Worm (Caenorhabditis elegans): ENCODE data around the gene set-4.
A peak's percentile ranks its signal among the peaks of the same experiment; 100 is the strongest.

set-4 gene

ce11 chrII:6351887-6352286, 20.7 kb upstream of the set-4 start, which contains the start of gene C32D5.10:
TSS of gene C32D5.10 (minus strand) at chrII:6351987.
- no peak for TF ChIP-seq unc-62 (GFP tag; optimal IDR thresholded peaks at IDR 0.05)

ce11 chrII:6349968-6350367, 18.8 kb upstream of the set-4 start:
- TF ChIP-seq unc-62 (GFP tag; optimal IDR thresholded peaks at IDR 0.05) = no peak

ce11 chrII:6348360-6348759, 17.2 kb upstream of the set-4 start:
- TF ChIP-seq unc-62 (GFP tag; optimal IDR thresholded peaks at IDR 0.05) = peak; percentile 39

- TF ChIP-seq unc-62 (GFP tag; optimal IDR thresholded peaks at IDR 0.05) = no peak
Measured at ce11 chrII:6347341-6348118, 16.4 kb upstream of the set-4 start, which contains the start of gene lgg-1. TSS of gene lgg-1 (minus strand) at chrII:6347719.

- TF ChIP-seq unc-62 (GFP tag; optimal IDR thresholded peaks at IDR 0.05) = no peak
Measured at ce11 chrII:6346551-6347079, 15.5 kb upstream of the set-4 start.

- TF ChIP-seq unc-62 (GFP tag; optimal IDR thresholded peaks at IDR 0.05) = no peak
Measured at ce11 chrII:6345195-6346158, 14.3 kb upstream of the set-4 start, which contains the start of gene C32D5.8. TSS of gene C32D5.8 (minus strand) at chrII:6345964.

ce11 chrII:6344513-6344912, 13.4 kb upstream of the set-4 start:
- TF ChIP-seq unc-62 (GFP tag; optimal IDR thresholded peaks at IDR 0.05) = no peak

ce11 chrII:6343893-6344292, 12.8 kb upstream of the set-4 start, which contains the start of gene txt-18:
TSS of gene txt-18 (plus strand) at chrII:6344072.
- TF ChIP-seq unc-62 (GFP tag; optimal IDR thresholded peaks at IDR 0.05) = no peak

- no peak for TF ChIP-seq unc-62 (GFP tag; optimal IDR thresholded peaks at IDR 0.05)
Measured at ce11 chrII:6342455-6342854, 11.3 kb upstream of the set-4 start.

ce11 chrII:6341076-6341475, 9.9 kb upstream of the set-4 start:
- no peak for TF ChIP-seq unc-62 (GFP tag; optimal IDR thresholded peaks at IDR 0.05)

ce11 chrII:6339948-6340347, 8.8 kb upstream of the set-4 start, which contains the start of gene C32D5.7:
TSS of gene C32D5.7 (minus strand) at chrII:6340048.
- TF ChIP-seq unc-62 (GFP tag; optimal IDR thresholded peaks at IDR 0.05) = no peak

- TF ChIP-seq unc-62 (GFP tag; optimal IDR thresholded peaks at IDR 0.05) = no peak
Measured at ce11 chrII:6339511-6339910, 8.4 kb upstream of the set-4 start.

- no peak for TF ChIP-seq unc-62 (GFP tag; optimal IDR thresholded peaks at IDR 0.05)
Measured at ce11 chrII:6335358-6335757, 4.2 kb upstream of the set-4 start, which contains the start of gene C32D5.14. TSS of gene C32D5.14 (plus strand) at chrII:6335488.

ce11 chrII:6334745-6335260, 3.7 kb upstream of the set-4 start:
- TF ChIP-seq unc-62 (GFP tag; optimal IDR thresholded peaks at IDR 0.05) = no peak

ce11 chrII:6333887-6334286, 2.7 kb upstream of the set-4 start, which contains the start of gene ttc-39B:
TSS of gene ttc-39B (minus strand) at chrII:6333987.
- TF ChIP-seq unc-62 (GFP tag; optimal IDR thresholded peaks at IDR 0.05) = no peak

- TF ChIP-seq unc-62 (GFP tag; optimal IDR thresholded peaks at IDR 0.05) = no peak
Measured at ce11 chrII:6328672-6329071, 2.5 kb downstream of the set-4 start.

Measured in whole organism, dauer.